Worm (Caenorhabditis elegans) whole organism, L2 larva: Measurements from ENCODE around the gene enu-3.5.

Experiments used
- R02D3.7 ChIP-seq: fragments of 150-350 bp; optimal IDR thresholded peaks from 2 replicates; lab custom pipeline; 2014; ENCODE audit warnings: missing biosample characterization, missing genetic modification characterization
- Y55F3AM.14 ChIP-seq: fragments of 200-800 bp; sonication (Bioruptor generic); optimal IDR thresholded peaks from 2 replicates; lab custom pipeline; 2018; ENCODE audit warnings: mild to moderate bottlenecking, missing genetic modification characterization, missing compliant biosample characterization
- ZK546.5 ChIP-seq: sonication (generic microtip); optimal IDR thresholded peaks from 2 replicates; lab custom pipeline; 2017; ENCODE audit warnings: missing biosample characterization, missing genetic modification characterization
- alr-1 ChIP-seq: fragments of 150-350 bp; optimal IDR thresholded peaks from 2 replicates; lab custom pipeline; 2014; ENCODE audit warnings: missing biosample characterization, missing genetic modification characterization
- aly-2 ChIP-seq: fragments of 150-350 bp; optimal IDR thresholded peaks from 2 replicates; lab custom pipeline; 2014; ENCODE audit warnings: missing biosample characterization, missing genetic modification characterization
- blmp-1 ChIP-seq: sonication (generic microtip); optimal IDR thresholded peaks from 2 replicates; lab custom pipeline; 2017; ENCODE audit warnings: missing genetic modification characterization, mild to moderate bottlenecking, missing compliant biosample characterization, antibody characterized with exemption, moderate library complexity; ENCODE audit not compliant: insufficient read depth
- ceh-82 ChIP-seq: fragments of 150-350 bp; optimal IDR thresholded peaks from 2 replicates; lab custom pipeline; 2014; ENCODE audit warnings: missing biosample characterization, missing genetic modification characterization
- crh-2 ChIP-seq: sonication (generic microtip); optimal IDR thresholded peaks from 2 replicates; lab custom pipeline; 2017; ENCODE audit warnings: missing biosample characterization, missing genetic modification characterization
- dmd-4 ChIP-seq: sonication (generic microtip); optimal IDR thresholded peaks from 2 replicates; lab custom pipeline; 2017; ENCODE audit warnings: missing biosample characterization, missing genetic modification characterization
- egl-27 ChIP-seq: sonication (generic microtip); optimal IDR thresholded peaks from 3 replicates; lab custom pipeline; 2017; ENCODE audit warnings: missing biosample characterization, missing genetic modification reagents, missing genetic modification characterization
- elt-1 ChIP-seq: fragments of 150-350 bp; optimal IDR thresholded peaks from 2 replicates; lab custom pipeline; 2014; ENCODE audit warnings: missing biosample characterization, missing genetic modification characterization
- fos-1 ChIP-seq: fragments of 150-350 bp; optimal IDR thresholded peaks from 2 replicates; lab custom pipeline; 2014; ENCODE audit warnings: missing biosample characterization, missing genetic modification characterization
- gmeb-1 ChIP-seq: fragments of 150-350 bp; optimal IDR thresholded peaks from 2 replicates; lab custom pipeline; 2014; ENCODE audit warnings: missing biosample characterization, missing genetic modification characterization
- lin-13 ChIP-seq: fragments of 150-350 bp; optimal IDR thresholded peaks from 2 replicates; lab custom pipeline; 2014; ENCODE audit warnings: missing biosample characterization, missing genetic modification reagents, missing genetic modification characterization
- lsy-2 ChIP-seq, 2 experiments: fragments of 150-350 bp in 1 of 2; sonication (generic microtip) in 1 of 2; optimal IDR thresholded peaks; 2 replicates each; lab custom pipeline; 2014 to 2017; ENCODE audit warnings: missing biosample characterization in 2 of 2, missing genetic modification characterization in 2 of 2
- mab-5 ChIP-seq: fragments of 150-350 bp; optimal IDR thresholded peaks from 2 replicates; lab custom pipeline; 2014; ENCODE audit warnings: missing biosample characterization, missing genetic modification characterization
- mbf-1 ChIP-seq: sonication (generic microtip); optimal IDR thresholded peaks from 2 replicates; lab custom pipeline; 2017; ENCODE audit warnings: missing biosample characterization, missing genetic modification characterization
- mdl-1 ChIP-seq, 2 experiments: fragments of 150-350 bp in 1 of 2; sonication (generic microtip) in 1 of 2; optimal IDR thresholded peaks; 2 replicates each; lab custom pipeline; 2017; ENCODE audit warnings: missing biosample characterization in 2 of 2, missing genetic modification characterization in 2 of 2
- nhr-10 ChIP-seq: sonication (generic microtip); optimal IDR thresholded peaks from 2 replicates; lab custom pipeline; 2017; ENCODE audit warnings: missing biosample characterization, missing genetic modification characterization
- nhr-129 ChIP-seq: fragments of 150-350 bp; optimal IDR thresholded peaks from 2 replicates; lab custom pipeline; 2014; ENCODE audit warnings: missing biosample characterization, missing genetic modification characterization
- nhr-21 ChIP-seq: fragments of 150-350 bp; optimal IDR thresholded peaks from 2 replicates; lab custom pipeline; 2014; ENCODE audit warnings: missing biosample characterization, missing genetic modification characterization
- nhr-25 ChIP-seq: fragments of 150-350 bp; sonication (generic microtip); optimal IDR thresholded peaks from 3 replicates; lab custom pipeline; 2014; ENCODE audit warnings: missing biosample characterization, missing genetic modification characterization
- nhr-6 ChIP-seq: fragments of 150-350 bp; optimal IDR thresholded peaks from 2 replicates; lab custom pipeline; 2014; ENCODE audit warnings: missing biosample characterization, missing genetic modification characterization
- nhr-77 ChIP-seq: fragments of 150-350 bp; optimal IDR thresholded peaks from 2 replicates; lab custom pipeline; 2014; ENCODE audit warnings: missing biosample characterization, missing genetic modification characterization
- peb-1 ChIP-seq: fragments of 150-350 bp; optimal IDR thresholded peaks from 2 replicates; lab custom pipeline; 2014; ENCODE audit warnings: missing biosample characterization, missing genetic modification characterization
- skn-1 ChIP-seq: sonication (generic microtip); optimal IDR thresholded peaks from 2 replicates; lab custom pipeline; 2017; ENCODE audit warnings: missing biosample characterization, missing genetic modification characterization
- sma-3 ChIP-seq: sonication (generic microtip); optimal IDR thresholded peaks from 2 replicates; lab custom pipeline; 2016; ENCODE audit warnings: missing genetic modification reagents, missing genetic modification characterization, missing compliant biosample characterization
- sma-9 ChIP-seq, 2 experiments: fragments of 150-350 bp in 1 of 2; sonication (generic microtip) in 1 of 2; optimal IDR thresholded peaks; 2 replicates each; lab custom pipeline; 2014 to 2016; ENCODE audit warnings: missing genetic modification characterization in 2 of 2, mild to moderate bottlenecking in 1 of 2, missing biosample characterization in 1 of 2, missing compliant biosample characterization in 1 of 2, missing genetic modification reagents in 1 of 2, moderate library complexity in 1 of 2
- snpc-4 ChIP-seq: fragments of 150-350 bp; optimal IDR thresholded peaks from 2 replicates; lab custom pipeline; 2014; ENCODE audit warnings: missing biosample characterization, missing genetic modification characterization
- unc-39 ChIP-seq: fragments of 150-350 bp; optimal IDR thresholded peaks from 2 replicates; lab custom pipeline; 2014; ENCODE audit warnings: missing biosample characterization, missing genetic modification characterization
- unc-62 ChIP-seq: fragments of 150-350 bp; optimal IDR thresholded peaks from 2 replicates; lab custom pipeline; 2014; ENCODE audit warnings: missing biosample characterization, missing genetic modification reagents, missing genetic modification characterization
- zag-1 ChIP-seq: fragments of 150-350 bp; optimal IDR thresholded peaks from 2 replicates; lab custom pipeline; 2014; ENCODE audit warnings: missing biosample characterization, missing genetic modification characterization
- ztf-1 ChIP-seq: fragments of 200-800 bp; sonication (Bioruptor generic); conservative IDR thresholded peaks from 2 replicates; pipeline ENCODE4 v1.3.6; 2022; ENCODE audit warnings: missing genetic modification characterization, missing compliant biosample characterization
- ztf-11 ChIP-seq: sonication (generic microtip); optimal IDR thresholded peaks from 2 replicates; lab custom pipeline; 2017; ENCODE audit warnings: missing biosample characterization, missing genetic modification characterization
- ztf-4 ChIP-seq: fragments of 150-350 bp; optimal IDR thresholded peaks from 2 replicates; lab custom pipeline; 2014; ENCODE audit warnings: missing biosample characterization, missing genetic modification characterization

Gene enu-3.5

ce11 chrIII:12851034-12851433 lies 27.0 kb upstream of the enu-3.5 start:
- TF ChIP-seq alr-1 (tag; lab: Kevin White, UChicago) = no peak
- TF ChIP-seq unc-62 (GFP tag; lab: Kevin White, UChicago) = no peak
- TF ChIP-seq nhr-21 (tag; lab: Kevin White, UChicago) = peak; percentile 29
- no peak for TF ChIP-seq aly-2 (tag; lab: Kevin White, UChicago)
- TF ChIP-seq elt-1 = no peak
- TF ChIP-seq ztf-11 = no peak
- peak; percentile 54 for TF ChIP-seq fos-1
- TF ChIP-seq sma-3 = peak; percentile 7
- TF ChIP-seq ztf-1 = no peak
- TF ChIP-seq ztf-4 (tag; lab: Kevin White, UChicago) = no peak
- TF ChIP-seq egl-27 (tag; lab: Kevin White, UChicago) = peak; percentile 2
- no peak for TF ChIP-seq nhr-10
- TF ChIP-seq gmeb-1 (tag; lab: Kevin White, UChicago) = no peak
- TF ChIP-seq Y55F3AM.14 (GFP tag; lab: Kevin White, UChicago) = no peak
- no peak for TF ChIP-seq unc-39 (tag; lab: Kevin White, UChicago)
- peak; percentile 8 for TF ChIP-seq sma-9 (GFP tag; optimal IDR thresholded peaks at IDR 0.05; lab: Kevin White, UChicago)
- no peak for TF ChIP-seq sma-9 (tag; optimal IDR thresholded peaks at IDR 0.05; lab: Kevin White, UChicago)
- no peak for TF ChIP-seq nhr-129 (tag; lab: Kevin White, UChicago)
- no peak for TF ChIP-seq peb-1 (tag; lab: Kevin White, UChicago)
- TF ChIP-seq zag-1 (tag; lab: Kevin White, UChicago) = no peak

ce11 chrIII:12855394-12855793 lies 22.6 kb upstream of the enu-3.5 start, which contains the start of gene Y37D8A.5:
TSS of gene Y37D8A.5 (minus strand) at chrIII:12855494.
- TF ChIP-seq ztf-1 (no peak), egl-27 (tag; lab: Kevin White, UChicago) (no peak), R02D3.7 (tag; lab: Kevin White, UChicago) (no peak)

ce11 chrIII:12856628-12857027 lies 21.4 kb upstream of the enu-3.5 start, which contains the start of gene Y37D8A.26:
TSS of gene Y37D8A.26 (minus strand) at chrIII:12856728.
- TF ChIP-seq nhr-21 (tag; lab: Kevin White, UChicago) (no peak), unc-39 (tag; lab: Kevin White, UChicago) (no peak), unc-62 (GFP tag; lab: Kevin White, UChicago) (no peak), dmd-4 (no peak), crh-2 (tag; lab: Kevin White, UChicago) (no peak), elt-1 (no peak), ztf-11 (no peak), mdl-1 (tag; optimal IDR thresholded peaks at IDR 0.05; lab: Kevin White, UChicago) (no peak)

- no peak for TF ChIP-seq gmeb-1 (tag; lab: Kevin White, UChicago)
- no peak for TF ChIP-seq ztf-1
- TF ChIP-seq aly-2 (tag; lab: Kevin White, UChicago) = no peak
- peak; percentile 18 for TF ChIP-seq nhr-21 (tag; lab: Kevin White, UChicago)
- peak; percentile 20 for TF ChIP-seq nhr-25
- peak; percentile 24 for TF ChIP-seq sma-9 (GFP tag; optimal IDR thresholded peaks at IDR 0.05; lab: Kevin White, UChicago)
- no peak for TF ChIP-seq sma-9 (tag; optimal IDR thresholded peaks at IDR 0.05; lab: Kevin White, UChicago)
- no peak for TF ChIP-seq skn-1 (tag; lab: Kevin White, UChicago)
- peak; percentile 70 for TF ChIP-seq blmp-1 (tag; lab: Kevin White, UChicago)
- TF ChIP-seq crh-2 (tag; lab: Kevin White, UChicago) = peak; percentile 23
- no peak for TF ChIP-seq nhr-10
- TF ChIP-seq ceh-82 (tag; lab: Kevin White, UChicago) = no peak
- TF ChIP-seq egl-27 (tag; lab: Kevin White, UChicago) = no peak
- peak; percentile 21 for TF ChIP-seq fos-1
- no peak for TF ChIP-seq snpc-4
- TF ChIP-seq nhr-6 (tag; lab: Kevin White, UChicago) = no peak
- TF ChIP-seq Y55F3AM.14 (GFP tag; lab: Kevin White, UChicago) = no peak
- no peak for TF ChIP-seq nhr-77
- no peak for TF ChIP-seq nhr-129 (tag; lab: Kevin White, UChicago)
- TF ChIP-seq sma-3 = no peak
- TF ChIP-seq zag-1 (tag; lab: Kevin White, UChicago) = no peak
Measured at ce11 chrIII:12860119-12860518, 17.9 kb upstream of the enu-3.5 start.

ce11 chrIII:12864648-12865047 lies 13.3 kb upstream of the enu-3.5 start, which contains the start of gene Y37D8A.8:
TSS of gene Y37D8A.8 (plus strand) at chrIII:12864948.
- TF ChIP-seq lin-13 (GFP tag; lab: Kevin White, UChicago) (no peak), mbf-1 (tag; lab: Kevin White, UChicago) (no peak), mab-5 (tag; lab: Kevin White, UChicago) (no peak), ztf-11 (no peak), lsy-2 (tag; optimal IDR thresholded peaks at IDR 0.05; lab: Kevin White, UChicago) (no peak), ZK546.5 (tag; lab: Kevin White, UChicago) (no peak), ztf-1 (no peak), nhr-129 (tag; lab: Kevin White, UChicago) (no peak), R02D3.7 (tag; lab: Kevin White, UChicago) (no peak), alr-1 (tag; lab: Kevin White, UChicago) (no peak)
- TF ChIP-seq, all 48 proteins: peak for 0
